Fruit fly (Drosophila melanogaster): ENCODE results near the gene CG32756.
A peak's percentile ranks its signal among the peaks of the same experiment; 100 is the strongest.

The CG32756 gene

dm6 chrX:5896809-5897700 is 48.4 kb upstream of the CG32756 start (continued):
- no peak for TF ChIP-seq her (GFP tag; optimal IDR thresholded peaks at IDR 0.05)
- TF ChIP-seq Oaz (GFP tag; IDR thresholded peaks at IDR 0.05): no peak
- no peak for TF ChIP-seq CG31224 (GFP tag; IDR thresholded peaks at IDR 0.05)
- TF ChIP-seq ewg (GFP tag; optimal IDR thresholded peaks at IDR 0.05): no peak
- TF ChIP-seq mam (GFP tag; optimal IDR thresholded peaks at IDR 0.05): peak; percentile 8
- TF ChIP-seq grn (GFP tag; optimal IDR thresholded peaks at IDR 0.05): no peak
- TF ChIP-seq CG30431 (GFP tag; optimal IDR thresholded peaks at IDR 0.05): no peak
- TF ChIP-seq NC2β (GFP tag; optimal IDR thresholded peaks at IDR 0.05): no peak
- TF ChIP-seq pnt (GFP tag; optimal IDR thresholded peaks at IDR 0.05): no peak
- TF ChIP-seq sc (optimal IDR thresholded peaks at IDR 0.05): no peak
- TF ChIP-seq sc (GFP tag; optimal IDR thresholded peaks at IDR 0.05): no peak
- no peak for TF ChIP-seq sug (tag; optimal IDR thresholded peaks at IDR 0.05)
- no peak for TF ChIP-seq fd102C (GFP tag; optimal IDR thresholded peaks at IDR 0.05)
- TF ChIP-seq CG2129 (GFP tag; IDR thresholded peaks at IDR 0.05; ENCODE audit: partially characterized antibody): no peak
- peak; percentile 36 for TF ChIP-seq Xbp1 (GFP tag; optimal IDR thresholded peaks at IDR 0.05)
- no peak for TF ChIP-seq CG7271 (tag; optimal IDR thresholded peaks at IDR 0.05)
- no peak for TF ChIP-seq CG2202 (tag; optimal IDR thresholded peaks at IDR 0.05)
- no peak for TF ChIP-seq CG10274 (GFP tag; optimal IDR thresholded peaks at IDR 0.05)
- TF ChIP-seq pzg (GFP tag; optimal IDR thresholded peaks at IDR 0.05): no peak
- TF ChIP-seq CG13775 (GFP tag; optimal IDR thresholded peaks at IDR 0.05): no peak
- TF ChIP-seq Nf-YB (GFP tag; optimal IDR thresholded peaks at IDR 0.05): no peak
- TF ChIP-seq ken (GFP tag; IDR thresholded peaks at IDR 0.05): 0 out of 3 replicates have a peak, but pooled peaks have one; percentile 24
- no peak for TF ChIP-seq HmgD (GFP tag; optimal IDR thresholded peaks at IDR 0.05)
- TF ChIP-seq ash1 (GFP tag; optimal IDR thresholded peaks at IDR 0.05): no peak
- peak; percentile 30 for TF ChIP-seq CG15269 (tag; optimal IDR thresholded peaks at IDR 0.05)
- no peak for TF ChIP-seq hbn (GFP tag; IDR thresholded peaks at IDR 0.05; ENCODE audit: partially characterized antibody)
- TF ChIP-seq BEAF-32 (GFP tag; optimal IDR thresholded peaks at IDR 0.05): no peak
- peak; percentile 31; the same call in 1 of the 2 replicates for TF ChIP-seq Rfx (GFP tag; IDR thresholded peaks at IDR 0.05)
- no peak for TF ChIP-seq sqz (GFP tag; optimal IDR thresholded peaks at IDR 0.05)
- no peak for TF ChIP-seq CG7987 (GFP tag; optimal IDR thresholded peaks at IDR 0.05)
- TF ChIP-seq nerfin-2 (GFP tag; IDR thresholded peaks at IDR 0.05; ENCODE audit: partially characterized antibody): no peak
- no peak for TF ChIP-seq CG12071 (GFP tag; optimal IDR thresholded peaks at IDR 0.05)
- no peak for TF ChIP-seq corto (GFP tag; optimal IDR thresholded peaks at IDR 0.05)
- TF ChIP-seq lola (GFP tag; optimal IDR thresholded peaks at IDR 0.05): no peak
- 0 out of 2 replicates have a peak, but pooled peaks have one; percentile 33 for TF ChIP-seq ttk (GFP tag; IDR thresholded peaks at IDR 0.05)
- no peak for TF ChIP-seq Ssrp (tag; optimal IDR thresholded peaks at IDR 0.05)
- no peak for TF ChIP-seq CG16813 (GFP tag; IDR thresholded peaks at IDR 0.05; ENCODE audit: partially characterized antibody)
- no peak for TF ChIP-seq CG9215 (GFP tag; IDR thresholded peaks at IDR 0.05)
- no peak for TF ChIP-seq gce (GFP tag; IDR thresholded peaks at IDR 0.05)
- TF ChIP-seq croc (GFP tag; conservative IDR thresholded peaks at IDR 0.05): no peak
- TF ChIP-seq CG8924 (tag; optimal IDR thresholded peaks at IDR 0.05): no peak
- TF ChIP-seq knrl (GFP tag; IDR thresholded peaks at IDR 0.05; ENCODE audit: partially characterized antibody): no peak
- TF ChIP-seq GATAe (GFP tag; conservative IDR thresholded peaks at IDR 0.05): no peak
- no peak for TF ChIP-seq Tbp (GFP tag; optimal IDR thresholded peaks at IDR 0.05)
- TF ChIP-seq bsh (GFP tag; optimal IDR thresholded peaks at IDR 0.05): peak in 1 of 2 experiments; percentile 61
- peak; percentile 35; the same call in 1 of the 2 replicates for TF ChIP-seq CG10321 (GFP tag; IDR thresholded peaks at IDR 0.05)
- no peak for TF ChIP-seq Usf (GFP tag; optimal IDR thresholded peaks at IDR 0.05)
- no peak for TF ChIP-seq CG2199 (GFP tag; IDR thresholded peaks at IDR 0.05)
